Worm (Caenorhabditis elegans) whole organism, L4 larva: ENCODE results near the gene C39D10.11.
A peak's percentile ranks its signal among the peaks of the same experiment; 100 is the strongest.

ENCODE experiments used
- F10B5.3 ChIP-seq: sonication (generic microtip); optimal IDR thresholded peaks from 2 replicates; lab custom pipeline; 2016; ENCODE audit warnings: mild to moderate bottlenecking, missing genetic modification characterization, missing compliant biosample characterization
- T26A8.4 ChIP-seq: fragments of 200-800 bp; sonication (Bioruptor generic); IDR thresholded peaks from 2 replicates; pipeline ENCODE4 v1.3.6; 2022; ENCODE audit warnings: missing genetic modification characterization, missing compliant biosample characterization
- Y105C5A.15 ChIP-seq: fragments of 200-800 bp; sonication (Bioruptor generic); IDR thresholded peaks from 2 replicates; pipeline ENCODE4 v1.3.6; 2022; ENCODE audit warnings: missing genetic modification characterization, missing compliant biosample characterization
- Y48G9A.11 ChIP-seq: fragments of 200-800 bp; sonication (Bioruptor generic); IDR thresholded peaks from 2 replicates; pipeline ENCODE4 v1.3.6; 2022; ENCODE audit warnings: missing genetic modification reagents, missing genetic modification characterization, missing compliant biosample characterization
- ZK337.2 ChIP-seq: fragments of 200-800 bp; sonication (Bioruptor generic); IDR thresholded peaks from 2 replicates; pipeline ENCODE4 v1.3.6; 2022; ENCODE audit warnings: missing genetic modification reagents, missing genetic modification characterization, missing compliant biosample characterization
- aha-1 ChIP-seq: fragments of 150-350 bp; peaks from one replicate; lab custom pipeline; 2014; ENCODE audit warnings: missing biosample characterization, missing genetic modification characterization
- aly-2 ChIP-seq: sonication (generic microtip); optimal IDR thresholded peaks from 2 replicates; lab custom pipeline; 2018; ENCODE audit warnings: missing biosample characterization, missing genetic modification characterization
- arid-1 ChIP-seq: fragments of 200-800 bp; sonication (Bioruptor generic); conservative IDR thresholded peaks from 2 replicates; pipeline ENCODE4 v1.3.6; 2022; ENCODE audit warnings: missing genetic modification reagents, missing genetic modification characterization, missing compliant biosample characterization
- ceh-28 ChIP-seq: fragments of 150-350 bp; optimal IDR thresholded peaks from 2 replicates; lab custom pipeline; 2014; ENCODE audit warnings: missing biosample characterization, missing genetic modification reagents, missing genetic modification characterization
- ceh-62 ChIP-seq: sonication (generic microtip); optimal IDR thresholded peaks from 2 replicates; lab custom pipeline; 2017; ENCODE audit warnings: missing biosample characterization, missing genetic modification characterization
- ceh-82 ChIP-seq: sonication (generic microtip); optimal IDR thresholded peaks from 2 replicates; lab custom pipeline; 2017; ENCODE audit warnings: missing biosample characterization, missing genetic modification characterization
- ces-1 ChIP-seq: fragments of 150-350 bp; sonication (generic microtip); optimal IDR thresholded peaks from 4 replicates; lab custom pipeline; 2014; ENCODE audit warnings: missing biosample characterization, missing genetic modification reagents, missing genetic modification characterization
- daf-16 ChIP-seq, 3 experiments: sonication (generic microtip); optimal IDR thresholded peaks; 2 replicates each; lab custom pipeline; 2016 to 2017; ENCODE audit warnings: missing genetic modification characterization in 3 of 3, missing genetic modification reagents in 3 of 3, mild to moderate bottlenecking in 2 of 3, missing compliant biosample characterization in 2 of 3, missing biosample characterization in 1 of 3, moderate library complexity in 1 of 3
- dmd-8 ChIP-seq: fragments of 200-800 bp; sonication (Bioruptor generic); IDR thresholded peaks from 2 replicates; pipeline ENCODE4 v1.3.6; 2022; ENCODE audit warnings: missing genetic modification characterization, missing compliant biosample characterization
- dmd-9 ChIP-seq: fragments of 200-800 bp; sonication (Bioruptor generic); IDR thresholded peaks from 2 replicates; pipeline ENCODE4 v1.3.6; 2022; ENCODE audit warnings: missing genetic modification reagents, missing genetic modification characterization, missing compliant biosample characterization
- dpl-1 ChIP-seq: fragments of 150-350 bp; optimal IDR thresholded peaks from 2 replicates; lab custom pipeline; 2014; ENCODE audit warnings: missing biosample characterization, missing genetic modification reagents, missing genetic modification characterization
- duxl-1 ChIP-seq: sonication (generic microtip); optimal IDR thresholded peaks from 2 replicates; lab custom pipeline; 2016; ENCODE audit warnings: mild to moderate bottlenecking, missing genetic modification characterization, moderate library complexity, missing compliant biosample characterization; ENCODE audit not compliant: poor library complexity
- dve-1 ChIP-seq: sonication (generic microtip); optimal IDR thresholded peaks from 2 replicates; lab custom pipeline; 2017; ENCODE audit warnings: antibody characterized with exemption, mild to moderate bottlenecking, missing genetic modification characterization, missing compliant biosample characterization; ENCODE audit not compliant: insufficient read depth
- fos-1 ChIP-seq: fragments of 150-350 bp; optimal IDR thresholded peaks from 2 replicates; lab custom pipeline; 2014; ENCODE audit warnings: missing biosample characterization, missing genetic modification characterization
- gei-8 ChIP-seq: fragments of 200-800 bp; sonication (Bioruptor generic); optimal IDR thresholded peaks from 2 replicates; lab custom pipeline; 2018; ENCODE audit warnings: mild to moderate bottlenecking, missing genetic modification characterization, missing compliant biosample characterization
- hif-1 ChIP-seq, 2 experiments: sonication (generic microtip); optimal IDR thresholded peaks; 2 replicates each; lab custom pipeline; 2016 to 2017; ENCODE audit warnings: missing compliant biosample characterization in 2 of 2, missing genetic modification characterization in 2 of 2, missing genetic modification reagents in 2 of 2, missing genotype in 2 of 2, mild to moderate bottlenecking in 1 of 2
- hlh-30 ChIP-seq: sonication (generic microtip); optimal IDR thresholded peaks from 2 replicates; lab custom pipeline; 2017; ENCODE audit warnings: antibody characterized with exemption, mild to moderate bottlenecking, missing genetic modification characterization, missing compliant biosample characterization; ENCODE audit not compliant: insufficient read depth
- lin-39 ChIP-seq: fragments of 150-350 bp; optimal IDR thresholded peaks from 2 replicates; lab custom pipeline; 2014; ENCODE audit warnings: missing biosample characterization, missing genetic modification reagents, missing genetic modification characterization
- madf-5 ChIP-seq, 2 experiments: fragments of 200-800 bp; sonication (Bioruptor generic); IDR thresholded peaks; 2 replicates each; pipeline ENCODE4 v1.3.6; 2022; ENCODE audit warnings: missing compliant biosample characterization in 2 of 2, missing genetic modification characterization in 2 of 2
- madf-9 ChIP-seq: fragments of 200-800 bp; sonication (Bioruptor generic); conservative IDR thresholded peaks from 2 replicates; pipeline ENCODE4 v1.3.6; 2022; ENCODE audit warnings: missing genetic modification reagents, missing genetic modification characterization, missing compliant biosample characterization
- mdl-1 ChIP-seq, 2 experiments: fragments of 150-350 bp in 1 of 2; sonication (generic microtip) in 1 of 2; optimal IDR thresholded peaks; 2 replicates each; lab custom pipeline; 2014 to 2017; ENCODE audit warnings: missing biosample characterization in 2 of 2, missing genetic modification characterization in 2 of 2
- mep-1 ChIP-seq: fragments of 150-350 bp; sonication (generic microtip); optimal IDR thresholded peaks from 3 replicates; lab custom pipeline; 2014; ENCODE audit warnings: missing biosample characterization, missing genetic modification characterization
- mes-2 ChIP-seq: sonication (generic microtip); optimal IDR thresholded peaks from 2 replicates; lab custom pipeline; 2016; ENCODE audit warnings: missing genotype, mild to moderate bottlenecking, missing genetic modification characterization, missing compliant biosample characterization; ENCODE audit not compliant: poor library complexity, severe bottlenecking
- mxl-3 ChIP-seq: fragments of 200-800 bp; sonication (Bioruptor generic); optimal IDR thresholded peaks from 2 replicates; lab custom pipeline; 2018; ENCODE audit warnings: mild to moderate bottlenecking, missing genetic modification characterization, missing compliant biosample characterization
- nhr-10 ChIP-seq: fragments of 150-350 bp; optimal IDR thresholded peaks from 2 replicates; lab custom pipeline; 2014; ENCODE audit warnings: missing biosample characterization, missing genetic modification characterization
- nhr-102 ChIP-seq: sonication (generic microtip); optimal IDR thresholded peaks from 2 replicates; lab custom pipeline; 2016; ENCODE audit warnings: mild to moderate bottlenecking, missing genetic modification characterization, moderate library complexity, missing compliant biosample characterization
- nhr-111 ChIP-seq: fragments of 200-800 bp; sonication (Bioruptor generic); optimal IDR thresholded peaks from 2 replicates; lab custom pipeline; 2018; ENCODE audit warnings: mild to moderate bottlenecking, missing genetic modification characterization, missing compliant biosample characterization
- nhr-42 ChIP-seq: fragments of 200-800 bp; sonication (Bioruptor generic); IDR thresholded peaks from 2 replicates; pipeline ENCODE4 v1.3.6; 2022; ENCODE audit warnings: missing genetic modification characterization, missing compliant biosample characterization
- nhr-48 ChIP-seq: sonication (generic microtip); optimal IDR thresholded peaks from 2 replicates; lab custom pipeline; 2016; ENCODE audit warnings: mild to moderate bottlenecking, missing genetic modification characterization, missing compliant biosample characterization
- nhr-6 ChIP-seq: fragments of 150-350 bp; optimal IDR thresholded peaks from 2 replicates; lab custom pipeline; 2014; ENCODE audit warnings: missing biosample characterization, missing genetic modification characterization
- nhr-76 ChIP-seq: fragments of 150-350 bp; optimal IDR thresholded peaks from 2 replicates; lab custom pipeline; 2014; ENCODE audit warnings: missing biosample characterization, missing genetic modification characterization
- nhr-77 ChIP-seq: fragments of 150-350 bp; optimal IDR thresholded peaks from 2 replicates; lab custom pipeline; 2014; ENCODE audit warnings: missing biosample characterization, missing genetic modification characterization
- pha-4 ChIP-seq, 2 experiments: fragments of 150-350 bp in 1 of 2; fragments of 200-800 bp in 1 of 2; sonication (Bioruptor generic) in 1 of 2; IDR thresholded peaks in 1 of 2; optimal IDR thresholded peaks in 1 of 2; 2 replicates each; pipeline versions ENCODE4 v1.3.6 to Lab custom; 2014 to 2022; ENCODE audit warnings: missing genetic modification characterization in 2 of 2, missing genetic modification reagents in 2 of 2, missing biosample characterization in 1 of 2, missing compliant biosample characterization in 1 of 2
- php-3 ChIP-seq: fragments of 200-800 bp; sonication (Bioruptor generic); IDR thresholded peaks from 2 replicates; pipeline ENCODE4 v1.3.6; 2022; ENCODE audit warnings: missing genetic modification reagents, missing genetic modification characterization, missing compliant biosample characterization
- rbr-2 ChIP-seq: sonication (generic microtip); optimal IDR thresholded peaks from 2 replicates; lab custom pipeline; 2016; ENCODE audit warnings: missing genotype, missing genetic modification characterization, missing compliant biosample characterization
- snpc-1.2 ChIP-seq: fragments of 200-800 bp; sonication (Bioruptor generic); IDR thresholded peaks from 2 replicates; pipeline ENCODE4 v1.3.6; 2022; ENCODE audit warnings: missing genetic modification reagents, missing genetic modification characterization, missing compliant biosample characterization
- snpc-4 ChIP-seq: fragments of 150-350 bp; optimal IDR thresholded peaks from 2 replicates; lab custom pipeline; 2014; ENCODE audit warnings: missing biosample characterization, missing genetic modification characterization
- unc-62 ChIP-seq, 3 experiments: fragments of 150-350 bp in 1 of 3; sonication (generic microtip); optimal IDR thresholded peaks in 2 of 3; peaks in 1 of 3; 1 replicate in 1 of 3; 2 replicates in 2 of 3; lab custom pipeline; 2014 to 2017; ENCODE audit warnings: missing biosample characterization in 3 of 3, missing genetic modification characterization in 3 of 3, missing genetic modification reagents in 3 of 3, missing genotype in 1 of 3
- zfp-2 ChIP-seq: sonication (generic microtip); optimal IDR thresholded peaks from 2 replicates; lab custom pipeline; 2016; ENCODE audit warnings: mild to moderate bottlenecking, missing genetic modification characterization, missing compliant biosample characterization
- ztf-11 ChIP-seq: fragments of 150-350 bp; optimal IDR thresholded peaks from 2 replicates; lab custom pipeline; 2014; ENCODE audit warnings: missing biosample characterization, missing genetic modification characterization
- ztf-7 ChIP-seq: fragments of 150-350 bp; optimal IDR thresholded peaks from 2 replicates; lab custom pipeline; 2014; ENCODE audit warnings: missing biosample characterization, missing genetic modification characterization

C39D10.11 gene

DNA sequence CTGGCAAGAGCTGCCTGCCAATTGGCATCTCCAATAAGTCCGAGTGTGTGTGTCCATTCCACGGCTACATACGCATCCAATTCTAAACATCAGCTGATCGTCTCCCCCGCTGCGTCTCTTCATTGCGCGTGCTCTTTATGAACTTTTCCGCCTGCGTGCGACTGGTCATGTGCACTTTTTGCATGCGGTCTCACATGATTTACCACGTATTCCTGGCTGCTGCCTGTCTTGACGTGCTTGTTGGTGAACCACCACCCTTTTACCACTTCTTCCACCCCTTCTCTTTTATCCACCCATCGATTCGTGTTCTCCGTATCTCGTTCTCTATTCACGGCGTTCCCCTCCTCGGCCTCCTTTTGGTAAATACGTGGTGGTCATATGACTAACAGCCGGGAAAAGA lies 48.5 kb downstream of the C39D10.11 start (continued):
- TF ChIP-seq gei-8 (peak; percentile 67), nhr-10 (tag; lab: Kevin White, UChicago) (no peak), mxl-3 (peak; percentile 81)

DNA sequence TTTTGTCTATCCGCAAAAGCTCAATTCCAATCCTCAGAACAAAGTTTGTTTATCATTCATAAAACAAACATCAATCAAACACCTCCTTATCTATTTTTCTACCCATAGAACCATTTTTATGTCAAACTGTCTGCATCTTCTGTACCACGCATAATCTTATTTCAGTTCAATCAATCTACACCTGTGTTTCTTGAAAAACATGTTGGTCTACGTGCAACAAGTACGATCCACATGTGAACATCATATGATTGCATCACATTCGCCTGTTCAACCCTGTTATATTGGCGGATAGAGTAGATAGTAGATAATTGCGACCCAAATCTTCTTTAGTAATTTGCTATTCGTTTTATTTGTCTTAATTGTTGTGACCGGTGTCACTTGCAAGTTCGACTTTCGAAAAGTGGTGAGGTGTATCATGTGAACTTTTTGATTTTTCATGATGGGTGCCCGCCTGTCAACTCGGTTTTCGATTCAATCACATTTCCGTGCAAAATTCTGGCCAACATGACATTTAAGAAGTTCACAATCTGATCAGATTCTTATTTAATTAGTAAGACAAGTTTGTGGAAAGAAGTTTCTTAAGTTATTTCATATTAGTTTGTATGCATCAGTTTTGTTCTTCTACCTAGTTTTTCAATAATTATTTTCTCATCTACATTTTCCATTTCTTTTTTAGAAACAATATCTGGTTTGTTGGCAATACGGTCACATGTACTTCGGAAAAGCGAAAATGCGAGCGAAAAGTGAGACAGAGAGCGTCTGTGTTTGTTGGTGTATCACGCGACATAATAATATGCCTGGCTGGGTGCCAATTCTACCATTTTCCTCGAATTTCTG lies 49.4 kb downstream of the C39D10.11 start:
- TF ChIP-seq aly-2: no peak
- TF ChIP-seq php-3: peak; percentile 59; the same call in 1 of the 2 replicates
- no peak for TF ChIP-seq ZK337.2
- no peak for TF ChIP-seq ceh-62 (tag; lab: Kevin White, UChicago)
- peak; percentile 99 for TF ChIP-seq aha-1 (tag; lab: Kevin White, UChicago)
- TF ChIP-seq snpc-1.2 (GFP tag; lab: Robert Waterston, UW): no peak
- no peak for TF ChIP-seq nhr-6 (tag; lab: Kevin White, UChicago)
- peak in 1 of 2 experiments; percentile 89 for TF ChIP-seq hif-1 (tag; optimal IDR thresholded peaks at IDR 0.05; lab: Kevin White, UChicago)
- TF ChIP-seq dmd-9: 0 out of 2 replicates have a peak, but pooled peaks have one; percentile 40
- no peak for TF ChIP-seq madf-9 (GFP tag; lab: Robert Waterston, UW)
- peak in 1 of 2 experiments; percentile 15 for TF ChIP-seq mdl-1 (tag; optimal IDR thresholded peaks at IDR 0.05; lab: Kevin White, UChicago)
- peak; percentile 98 for TF ChIP-seq ztf-7 (tag; lab: Kevin White, UChicago)
- TF ChIP-seq mes-2: no peak
- peak; percentile 75 for TF ChIP-seq dve-1 (tag; lab: Kevin White, UChicago)
- TF ChIP-seq Y48G9A.11: no peak
- no peak for TF ChIP-seq ztf-11 (tag; lab: Kevin White, UChicago)
- TF ChIP-seq hlh-30: peak; percentile 78
- TF ChIP-seq ces-1 (GFP tag; lab: Kevin White, UChicago): no peak
- TF ChIP-seq dpl-1: peak; percentile 16
- no peak for TF ChIP-seq F10B5.3
- TF ChIP-seq daf-16 (GFP tag; optimal IDR thresholded peaks at IDR 0.05; lab: Kevin White, UChicago): peak in 1 of 2 experiments; percentile 66
- peak; percentile 96 for TF ChIP-seq daf-16 (tag; optimal IDR thresholded peaks at IDR 0.05; lab: Kevin White, UChicago)
- peak in 1 of 2 experiments; percentile 56 for TF ChIP-seq unc-62 (GFP tag; optimal IDR thresholded peaks at IDR 0.05 in 1 of 2; lab: Kevin White, UChicago)
- no peak for TF ChIP-seq unc-62 (tag; optimal IDR thresholded peaks at IDR 0.05; lab: Kevin White, UChicago)
- no peak for TF ChIP-seq nhr-76 (tag; lab: Kevin White, UChicago)
- TF ChIP-seq madf-5 (GFP tag; IDR thresholded peaks at IDR 0.05; lab: Robert Waterston, UW): no peak
- TF ChIP-seq snpc-4 (tag; lab: Kevin White, UChicago): no peak
- TF ChIP-seq mxl-3: peak; percentile 39
- no peak for TF ChIP-seq fos-1 (tag; lab: Kevin White, UChicago)
- no peak for TF ChIP-seq Y105C5A.15 (GFP tag; lab: Robert Waterston, UW)
- TF ChIP-seq nhr-111 (GFP tag; lab: Kevin White, UChicago): no peak
- TF ChIP-seq nhr-42 (GFP tag; lab: Robert Waterston, UW): no peak
- no peak for TF ChIP-seq duxl-1 (tag; lab: Kevin White, UChicago)
- 0 out of 2 replicates have a peak, but pooled peaks have one; percentile 40 for TF ChIP-seq T26A8.4 (GFP tag; lab: Robert Waterston, UW)
- no peak for TF ChIP-seq pha-4 (GFP tag; IDR thresholded peaks at IDR 0.05; lab: Robert Waterston, UW)
- no peak for TF ChIP-seq pha-4 (tag; optimal IDR thresholded peaks at IDR 0.05; lab: Kevin White, UChicago)
- no peak for TF ChIP-seq nhr-102 (tag; lab: Kevin White, UChicago)
- TF ChIP-seq nhr-77 (tag; lab: Kevin White, UChicago): peak; percentile 51
- no peak for TF ChIP-seq ceh-82 (tag; lab: Kevin White, UChicago)
- peak; percentile 37 for TF ChIP-seq mep-1 (tag; lab: Kevin White, UChicago)
- no peak for TF ChIP-seq lin-39 (tag; lab: Kevin White, UChicago)
- no peak for TF ChIP-seq zfp-2 (tag; lab: Kevin White, UChicago)
- no peak for TF ChIP-seq nhr-10 (tag; lab: Kevin White, UChicago)
- TF ChIP-seq nhr-48: peak; percentile 55
- no peak for TF ChIP-seq arid-1
- TF ChIP-seq dmd-8 (GFP tag; lab: Robert Waterston, UW): no peak
- no peak for TF ChIP-seq ceh-28
- TF ChIP-seq rbr-2 (tag; lab: Kevin White, UChicago): no peak
